Worm (Caenorhabditis elegans) whole organism, early embryonic: ENCODE data around the gene T25E12.6.

Experiments
- B0310.2 ChIP-seq: sonication (generic microtip); optimal IDR thresholded peaks from 2 replicates; lab custom pipeline; 2016; ENCODE audit warnings: mild to moderate bottlenecking, missing genetic modification characterization, missing compliant biosample characterization
- aly-1 ChIP-seq: sonication (generic microtip); optimal IDR thresholded peaks from 2 replicates; lab custom pipeline; 2016; ENCODE audit warnings: missing genetic modification characterization, missing compliant biosample characterization
- ama-1 ChIP-seq: fragments of 150-350 bp; optimal IDR thresholded peaks from 2 replicates; lab custom pipeline; 2014
- ets-7 ChIP-seq: sonication (generic microtip); optimal IDR thresholded peaks from 2 replicates; lab custom pipeline; 2016; ENCODE audit warnings: missing genotype, missing genetic modification characterization, missing compliant biosample characterization
- hnd-1 ChIP-seq: sonication (generic microtip); optimal IDR thresholded peaks from 2 replicates; lab custom pipeline; 2016; ENCODE audit warnings: missing genetic modification characterization, missing compliant biosample characterization
- sea-1 ChIP-seq: fragments of 200-800 bp; sonication (Bioruptor generic); conservative IDR thresholded peaks from 2 replicates; pipeline ENCODE4 v1.3.6; 2022; ENCODE audit warnings: missing genetic modification characterization, missing compliant biosample characterization
- tbx-37 ChIP-seq: fragments of 200-800 bp; sonication (Bioruptor generic); conservative IDR thresholded peaks from 2 replicates; pipeline ENCODE4 v1.3.6; 2022; ENCODE audit warnings: missing genetic modification reagents, missing genetic modification characterization, missing compliant biosample characterization
- tra-4 ChIP-seq: sonication (generic microtip); optimal IDR thresholded peaks from 2 replicates; lab custom pipeline; 2017; ENCODE audit warnings: missing genetic modification characterization, missing compliant biosample characterization

DNA sequence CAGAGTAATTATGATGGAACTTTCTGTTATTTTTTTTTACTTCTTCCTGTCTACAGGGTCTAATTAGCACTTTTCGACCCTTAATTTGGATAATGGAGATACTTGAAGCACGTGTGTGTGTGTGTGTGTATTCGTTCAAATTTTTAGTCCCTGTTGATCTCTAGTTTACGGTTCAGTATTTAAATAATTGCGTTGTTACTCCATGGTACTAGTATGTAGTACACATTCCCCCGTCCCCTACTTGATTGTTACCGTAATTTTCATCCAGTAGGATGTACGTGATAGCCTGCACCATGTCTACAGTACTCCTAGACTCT, 37.0 kb downstream of the T25E12.6 start:
- TF ChIP-seq B0310.2 (tag; lab: Kevin White, UChicago) (no peak), ama-1 (lab: Kevin White, UChicago) (no peak), tbx-37 (GFP tag; lab: Robert Waterston, UW) (no peak), aly-1 (no peak), hnd-1 (tag; lab: Kevin White, UChicago) (no peak), ets-7 (tag; lab: Kevin White, UChicago) (no peak), tra-4 (tag; lab: Kevin White, UChicago) (no peak), sea-1 (GFP tag; lab: Robert Waterston, UW) (no peak)
